Worm (Caenorhabditis elegans) whole organism, L1 larva: ENCODE measurements around the gene nep-16.

Experiments
- elt-2 ChIP-seq: sonication (generic microtip); optimal IDR thresholded peaks from 2 replicates; lab custom pipeline; 2016; ENCODE audit warnings: missing genetic modification characterization, mild to moderate bottlenecking, inconsistent platforms, missing compliant biosample characterization, missing genetic modification reagents
- elt-3 ChIP-seq, 6 experiments: fragments of 150-350 bp in 1 of 6; sonication (generic microtip); optimal IDR thresholded peaks; 2 replicates each; lab custom pipeline; 2017 to 2018; ENCODE audit warnings: missing biosample characterization in 6 of 6, missing genetic modification characterization in 6 of 6, inconsistent platforms in 1 of 6
- lin-39 ChIP-seq: fragments of 150-350 bp; optimal IDR thresholded peaks from 2 replicates; lab custom pipeline; 2014; ENCODE audit warnings: missing biosample characterization, missing genetic modification reagents, missing genetic modification characterization
- pqm-1 ChIP-seq: sonication (generic microtip); optimal IDR thresholded peaks from 3 replicates; lab custom pipeline; 2017; ENCODE audit warnings: missing biosample characterization, missing genetic modification characterization
- unc-30 ChIP-seq: sonication (generic microtip); optimal IDR thresholded peaks from 2 replicates; lab custom pipeline; 2017; ENCODE audit warnings: missing biosample characterization, missing genetic modification characterization
- unc-62 ChIP-seq: fragments of 150-350 bp; optimal IDR thresholded peaks from 2 replicates; lab custom pipeline; 2014; ENCODE audit warnings: missing biosample characterization, missing genetic modification reagents, missing genetic modification characterization
- unc-86 ChIP-seq: sonication (generic microtip); optimal IDR thresholded peaks from 2 replicates; lab custom pipeline; 2016; ENCODE audit warnings: missing genetic modification characterization, missing compliant biosample characterization
- zag-1 ChIP-seq: fragments of 150-350 bp; optimal IDR thresholded peaks from 2 replicates; lab custom pipeline; 2014; ENCODE audit warnings: missing biosample characterization, missing genetic modification characterization
- ztf-11 ChIP-seq, 2 experiments: sonication (generic microtip); optimal IDR thresholded peaks; 2 replicates each; lab custom pipeline; 2016 to 2017; ENCODE audit warnings: missing genetic modification characterization in 2 of 2, missing biosample characterization in 1 of 2, missing compliant biosample characterization in 1 of 2

DNA sequence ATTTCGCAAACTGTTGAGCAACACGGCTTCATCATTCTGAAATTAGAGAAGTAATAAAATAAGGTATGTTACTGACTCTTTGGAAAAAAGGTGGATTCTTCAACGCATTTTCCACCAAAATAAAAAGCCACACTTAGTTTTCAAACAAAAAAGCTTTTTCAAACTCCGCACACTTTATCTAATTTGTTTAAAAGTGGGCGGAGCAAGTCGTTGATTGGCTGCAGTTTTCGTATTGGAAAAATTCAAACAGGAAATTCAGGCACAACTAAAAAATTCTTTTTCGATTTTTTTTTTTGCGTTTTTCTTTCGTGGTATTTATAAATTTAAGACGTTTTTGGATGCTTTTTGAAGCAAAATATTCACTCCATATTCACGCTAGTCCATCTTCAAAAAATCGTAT is 8.8 kb upstream of the nep-16 start:
- no peak for TF ChIP-seq elt-2
- no peak for TF ChIP-seq unc-86 (tag; lab: Kevin White, UChicago)
- TF ChIP-seq unc-62 = no peak
- TF ChIP-seq zag-1 (tag; lab: Kevin White, UChicago) = no peak
- no peak for TF ChIP-seq ztf-11 (tag; optimal IDR thresholded peaks at IDR 0.05; lab: Kevin White, UChicago)
- no peak for TF ChIP-seq lin-39 (tag; lab: Kevin White, UChicago)
- no peak for TF ChIP-seq elt-3 (tag; optimal IDR thresholded peaks at IDR 0.05; lab: Kevin White, UChicago)
- TF ChIP-seq pqm-1 (tag; lab: Kevin White, UChicago) = no peak
- no peak for TF ChIP-seq unc-30 (tag; lab: Kevin White, UChicago)
